Fruit fly (Drosophila melanogaster) whole organism, adult: Measurements from ENCODE around the gene Tep3.

Experiments
- CG11617 ChIP-seq: fragments of 200-800 bp; sonication (Bioruptor generic); optimal IDR thresholded peaks from 2 replicates; lab custom pipeline; 2017; ENCODE audit warnings: mild to moderate bottlenecking, missing biosample characterization, missing genetic modification reagents, missing genetic modification characterization
- CG12768 ChIP-seq: fragments of 200-800 bp; sonication (Bioruptor generic); optimal IDR thresholded peaks from 2 replicates; lab custom pipeline; 2017; ENCODE audit warnings: missing biosample characterization, missing genetic modification characterization, mild to moderate bottlenecking, moderate library complexity, missing genetic modification reagents
- CG14711 ChIP-seq: fragments of 200-800 bp; sonication (Bioruptor generic); optimal IDR thresholded peaks from 2 replicates; lab custom pipeline; 2018; ENCODE audit warnings: missing biosample characterization, mild to moderate bottlenecking, missing genetic modification characterization, moderate library complexity
- CG1620 ChIP-seq: fragments of 200-800 bp; sonication (Bioruptor generic); optimal IDR thresholded peaks from 2 replicates; lab custom pipeline; 2016; ENCODE audit warnings: missing biosample characterization, missing genetic modification characterization
- CG5204 ChIP-seq: fragments of 200-800 bp; sonication (Bioruptor generic); optimal IDR thresholded peaks from 2 replicates; lab custom pipeline; 2016; ENCODE audit warnings: missing biosample characterization, missing genetic modification characterization
- CG7045 ChIP-seq: fragments of 200-800 bp; sonication (Bioruptor generic); optimal IDR thresholded peaks from 2 replicates; lab custom pipeline; 2017; ENCODE audit warnings: missing biosample characterization, mild to moderate bottlenecking, missing genetic modification characterization
- Clk ChIP-seq: fragments of 200-800 bp; sonication (Bioruptor generic); optimal IDR thresholded peaks from 2 replicates; lab custom pipeline; 2017; ENCODE audit warnings: missing biosample characterization, missing genetic modification characterization
- Mnt ChIP-seq: fragments of 200-800 bp; sonication (Bioruptor generic); optimal IDR thresholded peaks from 2 replicates; lab custom pipeline; 2016; ENCODE audit warnings: missing biosample characterization, mild to moderate bottlenecking, missing genetic modification characterization
- bab1 ChIP-seq: fragments of 200-800 bp; sonication (Bioruptor generic); optimal IDR thresholded peaks from 3 replicates; lab custom pipeline; 2019; ENCODE audit warnings: missing biosample characterization, mild to moderate bottlenecking, missing genetic modification characterization, moderate library complexity
- cic ChIP-seq: fragments of 200-800 bp; sonication (Bioruptor generic); optimal IDR thresholded peaks from 2 replicates; lab custom pipeline; 2017; ENCODE audit warnings: missing biosample characterization, mild to moderate bottlenecking, missing genetic modification characterization, moderate library complexity
- cnc ChIP-seq, 2 experiments: fragments of >200 bp; optimal IDR thresholded peaks; 2 replicates each; lab custom pipeline; 2017
- ovo ChIP-seq: fragments of 200-800 bp; sonication (Bioruptor generic); optimal IDR thresholded peaks from 2 replicates; lab custom pipeline; 2016; ENCODE audit warnings: missing biosample characterization, missing genetic modification characterization
- toe ChIP-seq: fragments of 200-800 bp; sonication (Bioruptor generic); optimal IDR thresholded peaks from 2 replicates; lab custom pipeline; 2016; ENCODE audit warnings: missing biosample characterization, missing genetic modification characterization

DNA sequence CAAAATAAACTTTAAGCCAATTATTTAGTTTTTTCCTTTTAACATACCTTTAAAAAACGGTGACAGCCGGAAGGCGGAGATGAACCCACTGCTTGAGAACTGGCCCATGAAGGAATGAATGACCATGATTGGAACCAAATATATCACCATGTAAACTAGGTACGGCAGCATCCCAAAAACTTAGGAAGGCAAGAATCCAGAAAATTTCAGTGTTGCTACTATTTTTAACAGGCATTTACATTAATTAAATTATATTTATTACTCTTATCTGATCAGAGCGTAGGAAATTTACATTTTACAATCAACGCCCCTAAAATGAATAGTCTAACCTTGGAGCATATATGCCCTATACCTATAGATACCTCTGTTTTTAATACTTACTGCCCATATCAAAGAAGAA is 19.5 kb downstream of the Tep3 start:
- TF ChIP-seq CG11617, result no peak
- TF ChIP-seq CG14711 (tag; lab: Kevin White, UChicago), result no peak
- TF ChIP-seq bab1 (GFP tag; lab: Kevin White, UChicago), result no peak
- no peak for TF ChIP-seq CG7045 (GFP tag; lab: Kevin White, UChicago)
- TF ChIP-seq CG5204 (GFP tag; lab: Kevin White, UChicago), result no peak
- TF ChIP-seq CG12768 (GFP tag; lab: Kevin White, UChicago), result no peak
- no peak for TF ChIP-seq ovo (GFP tag; lab: Kevin White, UChicago)
- no peak for TF ChIP-seq CG1620 (GFP tag; lab: Kevin White, UChicago)
- no peak for TF ChIP-seq cnc (optimal IDR thresholded peaks at IDR 0.05; lab: Kevin White, UChicago)
- TF ChIP-seq Mnt (GFP tag; lab: Kevin White, UChicago), result no peak
- no peak for TF ChIP-seq cic
- no peak for TF ChIP-seq Clk (GFP tag; lab: Kevin White, UChicago)
- no peak for TF ChIP-seq toe
